Worm (Caenorhabditis elegans) whole organism, L1 larva: ENCODE results near the gene F29A7.8.

Experiments used
- ama-1 ChIP-seq: fragments of 150-350 bp; optimal IDR thresholded peaks from 2 replicates; lab custom pipeline; 2014
- fkh-10 ChIP-seq: sonication (generic microtip); optimal IDR thresholded peaks from 2 replicates; lab custom pipeline; 2017; ENCODE audit warnings: missing biosample characterization, missing genetic modification reagents, missing genetic modification characterization
- lin-39 ChIP-seq: fragments of 150-350 bp; optimal IDR thresholded peaks from 2 replicates; lab custom pipeline; 2014; ENCODE audit warnings: missing biosample characterization, missing genetic modification reagents, missing genetic modification characterization
- nhr-20 ChIP-seq: sonication (generic microtip); optimal IDR thresholded peaks from 2 replicates; lab custom pipeline; 2016; ENCODE audit warnings: mild to moderate bottlenecking, missing genetic modification characterization, missing compliant biosample characterization

DNA sequence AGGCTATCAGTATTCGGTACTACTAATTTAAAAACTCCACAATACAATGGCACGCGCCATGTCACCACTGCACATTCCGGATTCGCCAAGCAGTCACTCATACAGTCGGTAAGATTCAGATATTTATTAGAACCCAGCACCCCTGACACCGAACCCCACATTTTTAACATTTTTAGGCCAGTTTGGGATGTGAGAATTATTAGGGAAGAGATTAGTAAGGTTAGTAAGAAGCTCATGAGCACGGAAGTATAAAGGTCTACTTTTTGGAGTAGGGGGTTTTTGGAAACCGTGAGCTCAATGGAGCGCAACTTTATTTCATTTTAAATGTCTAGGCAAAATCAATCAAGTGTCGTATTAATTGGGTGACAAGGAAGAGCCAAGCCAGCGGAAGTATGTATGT is at the start of gene F29A7.8:
- no peak for TF ChIP-seq lin-39 (tag; lab: Kevin White, UChicago)
- no peak for TF ChIP-seq nhr-20
- no peak for TF ChIP-seq ama-1
- TF ChIP-seq fkh-10 (GFP tag; lab: Kevin White, UChicago) = no peak
